Fruit fly (Drosophila melanogaster) whole organism, wandering third instar larva: Measurements from ENCODE around the gene TM9SF2.

Source experiments
- Abd-B ChIP-seq: fragments of >200 bp; optimal IDR thresholded peaks from 2 replicates; lab custom pipeline; 2017; ENCODE audit warnings: missing biosample characterization, missing genetic modification characterization
- CG32264 ChIP-seq: fragments of 200-800 bp; sonication (Bioruptor generic); optimal IDR thresholded peaks from 2 replicates; lab custom pipeline; 2016; ENCODE audit warnings: missing biosample characterization, missing genetic modification characterization
- CG9705 ChIP-seq: fragments of 200-800 bp; sonication (Bioruptor generic); optimal IDR thresholded peaks from 2 replicates; lab custom pipeline; 2018; ENCODE audit warnings: missing biosample characterization, mild to moderate bottlenecking, missing genetic modification characterization
- CrebA ChIP-seq: fragments of 200-800 bp; sonication (Bioruptor generic); optimal IDR thresholded peaks from 2 replicates; lab custom pipeline; 2016; ENCODE audit warnings: missing biosample characterization, mild to moderate bottlenecking, missing genetic modification characterization, borderline replicate concordance
- Dif ChIP-seq: fragments of 200-275, 200-300 bp; sonication (Bioruptor generic); optimal IDR thresholded peaks from 2 replicates; lab custom pipeline; 2018; ENCODE audit warnings: missing biosample characterization, missing genetic modification characterization; ENCODE audit not compliant: partially characterized antibody
- HLH106 ChIP-seq: fragments of 200-800 bp; optimal IDR thresholded peaks from 3 replicates; lab custom pipeline; 2019; ENCODE audit warnings: missing biosample characterization, mild to moderate bottlenecking, missing genetic modification characterization, moderate library complexity
- Hnf4 ChIP-seq: fragments of 200-800 bp; sonication (Bioruptor generic); optimal IDR thresholded peaks from 2 replicates; lab custom pipeline; 2016; ENCODE audit warnings: missing biosample characterization, mild to moderate bottlenecking, missing genetic modification characterization
- Hr78 ChIP-seq: fragments of >200 bp; optimal IDR thresholded peaks from 2 replicates; lab custom pipeline; 2017; ENCODE audit warnings: missing biosample characterization, missing genetic modification characterization
- Hr83 ChIP-seq: fragments of 200-300 bp; sonication (Bioruptor generic); optimal IDR thresholded peaks from 2 replicates; lab custom pipeline; 2016; ENCODE audit warnings: missing biosample characterization, mild to moderate bottlenecking, missing genetic modification characterization, moderate library complexity; ENCODE audit not compliant: poor library complexity, severe bottlenecking
- Jra ChIP-seq: sonication (Bioruptor generic); optimal IDR thresholded peaks from 2 replicates; lab custom pipeline; 2016; ENCODE audit warnings: missing biosample characterization, missing genetic modification characterization
- Myc ChIP-seq: fragments of >200 bp; optimal IDR thresholded peaks from 2 replicates; lab custom pipeline; 2017
- N ChIP-seq: fragments of >200 bp; optimal IDR thresholded peaks from 2 replicates; lab custom pipeline; 2018; ENCODE audit warnings: missing biosample characterization, missing external identifiers, missing genetic modification characterization
- OdsH ChIP-seq: fragments of 200-800 bp; sonication (Bioruptor generic); optimal IDR thresholded peaks from 2 replicates; lab custom pipeline; 2016; ENCODE audit warnings: missing biosample characterization, mild to moderate bottlenecking, missing genetic modification characterization
- Rel ChIP-seq, 2 experiments: fragments of 200-800 bp; sonication (Bioruptor generic) in 1 of 2; optimal IDR thresholded peaks; 2 replicates in 1 of 2; 3 replicates in 1 of 2; lab custom pipeline; 2016 to 2019; ENCODE audit warnings: mild to moderate bottlenecking in 2 of 2, missing biosample characterization in 2 of 2, missing genetic modification characterization in 2 of 2, moderate library complexity in 1 of 2
- Sp1 ChIP-seq: fragments of 200-800 bp; sonication (Bioruptor generic); optimal IDR thresholded peaks from 3 replicates; lab custom pipeline; 2019; ENCODE audit warnings: missing biosample characterization, mild to moderate bottlenecking, missing genetic modification characterization, moderate library complexity
- Vsx2 ChIP-seq: fragments of 200-300, 225-300 bp; sonication (Bioruptor generic); optimal IDR thresholded peaks from 2 replicates; lab custom pipeline; 2018; ENCODE audit warnings: missing biosample characterization, missing genetic modification characterization; ENCODE audit not compliant: partially characterized antibody
- br ChIP-seq: fragments of 200-800 bp; sonication (Bioruptor generic); optimal IDR thresholded peaks from 2 replicates; lab custom pipeline; 2016; ENCODE audit warnings: missing biosample characterization, missing genetic modification characterization
- brk ChIP-seq: fragments of 200-800 bp; sonication (Bioruptor generic); optimal IDR thresholded peaks from 2 replicates; lab custom pipeline; 2016; ENCODE audit warnings: missing biosample characterization, mild to moderate bottlenecking, missing genetic modification characterization
- dl ChIP-seq, 2 experiments: fragments of 175-275, 200-275 bp in 1 of 2; fragments of 200-275 bp in 1 of 2; sonication (Bioruptor generic); optimal IDR thresholded peaks; lab custom pipeline; 2018; ENCODE audit warnings: mild to moderate bottlenecking in 2 of 2, missing biosample characterization in 2 of 2, missing genetic modification characterization in 2 of 2, moderate library complexity in 2 of 2; ENCODE audit not compliant: partially characterized antibody in 2 of 2, insufficient read depth in 1 of 2
- dmrt93B ChIP-seq: fragments of 200-800 bp; sonication (Bioruptor generic); optimal IDR thresholded peaks from 2 replicates; lab custom pipeline; 2018; ENCODE audit warnings: missing biosample characterization, mild to moderate bottlenecking, missing genetic modification characterization
- dsf ChIP-seq: sonication (Bioruptor generic); optimal IDR thresholded peaks from 2 replicates; lab custom pipeline; 2016; ENCODE audit warnings: missing biosample characterization, missing genetic modification characterization, borderline replicate concordance
- ey ChIP-seq: fragments of 200-800 bp; sonication (Bioruptor generic); optimal IDR thresholded peaks from 2 replicates; lab custom pipeline; 2016; ENCODE audit warnings: missing biosample characterization, missing genetic modification characterization
- foxo ChIP-seq, 2 experiments: fragments of 200-800 bp; sonication (Bioruptor generic); optimal IDR thresholded peaks; 2 replicates in 1 of 2; 3 replicates in 1 of 2; lab custom pipeline; 2016 to 2017; ENCODE audit warnings: missing biosample characterization in 2 of 2, missing genetic modification characterization in 2 of 2
- fru ChIP-seq: fragments of 200-800 bp; sonication (Bioruptor generic); optimal IDR thresholded peaks from 3 replicates; lab custom pipeline; 2016; ENCODE audit warnings: missing biosample characterization, mild to moderate bottlenecking, missing genetic modification characterization
- h ChIP-seq: fragments of 200-800 bp; sonication (Bioruptor generic); optimal IDR thresholded peaks from 3 replicates; lab custom pipeline; 2016; ENCODE audit warnings: missing biosample characterization, mild to moderate bottlenecking, missing genetic modification characterization
- jim ChIP-seq: fragments of 175-275, 200-325 bp; sonication (Bioruptor generic); optimal IDR thresholded peaks from 2 replicates; lab custom pipeline; 2016; ENCODE audit warnings: missing biosample characterization, mild to moderate bottlenecking, missing genetic modification characterization
- lola ChIP-seq: fragments of >200 bp; optimal IDR thresholded peaks from 2 replicates; lab custom pipeline; 2017; ENCODE audit warnings: missing biosample characterization, missing genetic modification characterization
- psq ChIP-seq: fragments of 200-800 bp; sonication (Bioruptor generic); optimal IDR thresholded peaks from 3 replicates; lab custom pipeline; 2017; ENCODE audit warnings: missing biosample characterization, mild to moderate bottlenecking, missing genetic modification characterization, moderate library complexity
- rgr ChIP-seq: fragments of 200-800 bp; sonication (Bioruptor generic); optimal IDR thresholded peaks from 3 replicates; lab custom pipeline; 2016; ENCODE audit warnings: missing biosample characterization, mild to moderate bottlenecking, missing genetic modification characterization
- sage ChIP-seq: fragments of 200-800 bp; sonication (Bioruptor generic); optimal IDR thresholded peaks from 2 replicates; lab custom pipeline; 2016; ENCODE audit warnings: missing biosample characterization, mild to moderate bottlenecking, missing genetic modification characterization
- sv ChIP-seq: fragments of 200-800 bp; sonication (Bioruptor generic); optimal IDR thresholded peaks from 3 replicates; lab custom pipeline; 2016; ENCODE audit warnings: missing biosample characterization, missing genetic modification characterization
- tai ChIP-seq: sonication (Bioruptor generic); optimal IDR thresholded peaks from 2 replicates; lab custom pipeline; 2016; ENCODE audit warnings: missing biosample characterization, missing genetic modification characterization
- usp ChIP-seq: fragments of >200 bp; optimal IDR thresholded peaks from 2 replicates; lab custom pipeline; 2017; ENCODE audit warnings: missing biosample characterization, missing genetic modification characterization
- woc ChIP-seq: sonication (Bioruptor generic); optimal IDR thresholded peaks from 2 replicates; lab custom pipeline; 2016; ENCODE audit warnings: missing biosample characterization, mild to moderate bottlenecking, missing genetic modification characterization

The TM9SF2 gene

dm6 chr2L:20734066-20734686 lies at the start of gene TM9SF2:
Gene TM9SF2, minus strand, starts transcription at chr2L:20734309.
- TF ChIP-seq Rel (GFP tag; optimal IDR thresholded peaks at IDR 0.05; lab: Kevin White, UChicago) (no peak), Rel (tag; optimal IDR thresholded peaks at IDR 0.05; lab: Kevin White, UChicago) (peak; percentile 18), rgr (no peak), HLH106 (tag; lab: Kevin White, UChicago) (peak; percentile 45), CG9705 (GFP tag; lab: Kevin White, UChicago) (peak; percentile 18), CrebA (GFP tag; lab: Kevin White, UChicago) (no peak)

DNA sequence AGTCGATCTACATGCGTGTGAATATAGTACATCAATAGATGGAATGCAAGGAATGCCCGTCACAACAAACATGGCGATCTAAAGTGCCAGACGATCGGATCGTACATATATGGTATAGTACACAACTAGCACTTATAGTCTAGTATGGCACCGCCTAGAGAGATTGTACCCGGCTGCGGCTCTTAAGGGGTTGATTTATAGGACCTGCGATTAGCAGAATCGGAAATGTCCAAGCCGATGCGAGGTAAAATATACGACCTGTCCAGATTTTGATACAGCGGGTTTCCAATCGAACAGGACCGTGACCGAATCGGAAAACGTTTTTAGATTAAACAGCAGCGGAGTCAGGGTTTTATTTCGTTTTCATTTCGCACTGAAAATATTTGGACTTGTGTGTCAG lies 49.8 kb upstream of the TM9SF2 start:
- no peak for TF ChIP-seq OdsH
- TF ChIP-seq rgr: no peak
- no peak for TF ChIP-seq dsf
- TF ChIP-seq Hr78 (GFP tag; lab: Kevin White, UChicago): no peak
- no peak for TF ChIP-seq brk (GFP tag; lab: Kevin White, UChicago)
- TF ChIP-seq foxo (GFP tag; optimal IDR thresholded peaks at IDR 0.05; lab: Kevin White, UChicago): no peak
- no peak for TF ChIP-seq sv
- TF ChIP-seq Jra: no peak
- TF ChIP-seq Abd-B: no peak
- TF ChIP-seq Hr83 (GFP tag; lab: Kevin White, UChicago): no peak
- TF ChIP-seq br (GFP tag; lab: Kevin White, UChicago): no peak
- no peak for TF ChIP-seq CG9705 (GFP tag; lab: Kevin White, UChicago)
- TF ChIP-seq Vsx2 (GFP tag; lab: Kevin White, UChicago): no peak
- TF ChIP-seq N (GFP tag; lab: Kevin White, UChicago): no peak
- no peak for TF ChIP-seq psq (GFP tag; lab: Kevin White, UChicago)
- no peak for TF ChIP-seq ey (GFP tag; lab: Kevin White, UChicago)
- no peak for TF ChIP-seq Dif
- TF ChIP-seq fru (GFP tag; lab: Kevin White, UChicago): no peak

dm6 chr2L:20783044-20783443 lies 48.9 kb upstream of the TM9SF2 start:
- TF ChIP-seq psq (GFP tag; lab: Kevin White, UChicago): peak; percentile 82
- TF ChIP-seq Hr78 (GFP tag; lab: Kevin White, UChicago): no peak

- TF ChIP-seq h (peak; percentile 74), Hr83 (GFP tag; lab: Kevin White, UChicago) (peak; percentile 85), CrebA (GFP tag; lab: Kevin White, UChicago) (no peak), lola (GFP tag; lab: Kevin White, UChicago) (no peak), CG32264 (GFP tag; lab: Kevin White, UChicago) (peak; percentile 31), woc (GFP tag; lab: Kevin White, UChicago) (no peak), Rel (GFP tag; optimal IDR thresholded peaks at IDR 0.05; lab: Kevin White, UChicago) (no peak), Rel (tag; optimal IDR thresholded peaks at IDR 0.05; lab: Kevin White, UChicago) (no peak), fru (GFP tag; lab: Kevin White, UChicago) (peak; percentile 43), psq (GFP tag; lab: Kevin White, UChicago) (peak; percentile 42), dl (GFP tag; optimal IDR thresholded peaks at IDR 0.05; lab: Kevin White, UChicago; ENCODE audit: insufficient read depth in 1 of 2, partially characterized antibody in 2 of 2) (no peak), Sp1 (GFP tag; lab: Kevin White, UChicago) (peak; percentile 45), sage (GFP tag; lab: Kevin White, UChicago) (no peak), Hnf4 (GFP tag; lab: Kevin White, UChicago) (peak; percentile 50), usp (no peak), CG9705 (GFP tag; lab: Kevin White, UChicago) (no peak), tai (GFP tag; lab: Kevin White, UChicago) (no peak), Jra (peak; percentile 50), OdsH (peak; percentile 76), dmrt93B (GFP tag; lab: Kevin White, UChicago) (peak; percentile 12), jim (GFP tag; lab: Kevin White, UChicago) (no peak), brk (GFP tag; lab: Kevin White, UChicago) (no peak), br (GFP tag; lab: Kevin White, UChicago) (peak; percentile 68), foxo (GFP tag; optimal IDR thresholded peaks at IDR 0.05; lab: Kevin White, UChicago) (peak in 1 of 2 experiments; percentile 45), Myc (lab: Kevin White, UChicago) (no peak), Hr78 (GFP tag; lab: Kevin White, UChicago) (no peak), rgr (peak; percentile 70)
- TF ChIP-seq, all 38 proteins: peak for 13
Measured at dm6 chr2L:20780768-20781167, 46.7 kb upstream of the TM9SF2 start.
